Fruit fly (Drosophila melanogaster) whole organism, embryonic: ENCODE data around the gene TfAP-2.

Experiments
- B-H1 ChIP-seq: fragments of 200-800 bp; sonication (Bioruptor generic); IDR thresholded peaks from 3 replicates; pipeline ENCODE4 v1.3.6; 2022; ENCODE audit warnings: missing biosample characterization, missing genetic modification characterization
- CG13424 ChIP-seq: fragments of 200-800 bp; sonication (Bioruptor generic); optimal IDR thresholded peaks from 2 replicates; lab custom pipeline; 2019; ENCODE audit warnings: missing biosample characterization, mild to moderate bottlenecking, missing genetic modification characterization, moderate library complexity
- CG16815 ChIP-seq: fragments of 200-800 bp; sonication (Bioruptor generic); optimal IDR thresholded peaks from 3 replicates; lab custom pipeline; 2017; ENCODE audit warnings: missing biosample characterization, mild to moderate bottlenecking, missing genetic modification characterization
- CG18476 ChIP-seq: fragments of 200-800 bp; sonication (Bioruptor generic); optimal IDR thresholded peaks from 2 replicates; lab custom pipeline; 2016; ENCODE audit warnings: missing biosample characterization, mild to moderate bottlenecking, missing genetic modification characterization
- Hr39 ChIP-seq: fragments of >200 bp; optimal IDR thresholded peaks from 2 replicates; lab custom pipeline; 2017
- cas ChIP-seq: fragments of 200-800 bp; sonication (Bioruptor generic); IDR thresholded peaks from 2 replicates; pipeline ENCODE4 v1.3.6; 2022; ENCODE audit warnings: missing biosample characterization, missing genetic modification characterization
- grau ChIP-seq: fragments of 200-800 bp; optimal IDR thresholded peaks from 3 replicates; lab custom pipeline; 2019; ENCODE audit warnings: missing biosample characterization, mild to moderate bottlenecking, missing genetic modification characterization, moderate library complexity
- inv ChIP-seq: fragments of 200-800 bp; sonication (Bioruptor generic); IDR thresholded peaks from 2 replicates; pipeline ENCODE4 v1.3.6; 2022; ENCODE audit warnings: missing biosample characterization, missing genetic modification characterization; ENCODE audit not compliant: partially characterized antibody
- lmd ChIP-seq: fragments of 200-800 bp; sonication (Bioruptor generic); IDR thresholded peaks from 2 replicates; pipeline ENCODE4 v1.3.6; 2022; ENCODE audit warnings: missing biosample characterization, missing genetic modification characterization
- tll ChIP-seq, 2 experiments: fragments of 200-800 bp in 1 of 2; fragments of >200 bp in 1 of 2; sonication (Bioruptor generic) in 1 of 2; optimal IDR thresholded peaks; 2 replicates each; lab custom pipeline; 2017 to 2019; ENCODE audit warnings: missing biosample characterization in 2 of 2, missing genetic modification characterization in 2 of 2, mild to moderate bottlenecking in 1 of 2, moderate library complexity in 1 of 2
- vfl ChIP-seq: fragments of 200-800 bp; sonication (Bioruptor generic); optimal IDR thresholded peaks from 2 replicates; lab custom pipeline; 2016; ENCODE audit warnings: missing biosample characterization, missing genetic modification characterization

DNA sequence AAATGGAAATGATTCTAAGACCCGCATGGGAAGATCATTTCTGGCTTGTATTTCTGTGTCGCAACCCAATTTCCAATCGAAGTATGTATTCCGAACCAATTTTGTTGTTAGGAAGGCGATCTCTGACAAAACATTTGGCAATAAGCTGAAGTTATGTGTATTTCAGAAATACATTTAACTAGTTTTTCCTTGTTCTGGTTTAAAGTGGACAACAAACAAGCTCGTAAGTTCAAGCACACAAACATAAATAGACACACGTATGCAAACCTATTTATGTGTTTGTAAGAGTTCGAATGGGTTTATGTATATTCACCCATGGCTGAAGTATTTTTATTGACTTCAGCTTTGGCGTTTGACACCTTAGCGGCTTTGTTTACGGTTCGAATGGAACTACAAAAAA is 59.2 kb downstream of the TfAP-2 start:
- TF ChIP-seq CG18476 (GFP tag; lab: Kevin White, UChicago) (no peak), tll (GFP tag; optimal IDR thresholded peaks at IDR 0.05; lab: Kevin White, UChicago) (no peak), vfl (GFP tag; lab: Kevin White, UChicago) (no peak), inv (GFP tag; lab: Robert Waterston, UW) (no peak), lmd (GFP tag; lab: Robert Waterston, UW) (no peak), CG16815 (GFP tag; lab: Kevin White, UChicago) (no peak), cas (no peak), B-H1 (GFP tag; lab: Robert Waterston, UW) (no peak), CG13424 (tag; lab: Kevin White, UChicago) (no peak), Hr39 (no peak), grau (tag; lab: Kevin White, UChicago) (no peak)
